Worm (Caenorhabditis elegans): ENCODE results near the gene pdha-1.

The pdha-1 gene

DNA sequence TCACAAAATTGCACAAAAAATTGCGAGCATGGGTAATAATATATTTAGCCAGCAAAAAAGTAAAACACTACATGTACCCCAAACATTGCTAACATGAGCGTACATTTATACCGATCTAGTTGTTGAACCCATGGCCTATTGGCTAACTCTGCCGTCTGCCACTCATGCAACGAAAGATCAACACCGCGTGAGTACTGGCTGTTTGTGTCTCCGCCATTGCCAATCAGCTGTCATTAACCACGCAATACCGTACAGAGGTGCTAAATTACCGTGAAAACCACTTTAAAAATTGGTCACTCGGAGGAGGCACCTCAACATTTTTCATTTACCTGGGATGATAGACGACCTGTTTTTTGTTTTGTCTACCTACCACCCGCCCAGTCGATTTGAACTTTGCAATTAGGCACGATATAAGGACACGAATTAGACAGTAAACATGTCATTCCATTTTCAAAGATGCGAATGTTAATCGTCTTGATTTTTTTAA lies 9.3 kb downstream of the pdha-1 start, which contains the start of gene K02C4.2 (continued):
- TF ChIP-seq dmd-4 (tag; optimal IDR thresholded peaks at IDR 0.05; ENCODE audit: borderline replicate concordance) (no peak), unc-55 (GFP tag; optimal IDR thresholded peaks at IDR 0.05) (no peak), pat-9 (tag; optimal IDR thresholded peaks at IDR 0.05) (peak; percentile 80), syd-9 (tag; optimal IDR thresholded peaks at IDR 0.05) (no peak), ceh-2 (tag; optimal IDR thresholded peaks at IDR 0.05) (peak; percentile 6), ama-1 (optimal IDR thresholded peaks at IDR 0.05) (no peak), ztf-16 (tag; optimal IDR thresholded peaks at IDR 0.05) (peak; percentile 67), ceh-31 (tag; optimal IDR thresholded peaks at IDR 0.05) (peak; percentile 10), pha-2 (tag; optimal IDR thresholded peaks at IDR 0.05) (peak; percentile 21), K02D7.2 (tag; optimal IDR thresholded peaks at IDR 0.05) (peak; percentile 5), ceh-34 (tag; optimal IDR thresholded peaks at IDR 0.05) (peak; percentile 52), ceh-48 (tag; optimal IDR thresholded peaks at IDR 0.05) (peak; percentile 17), ceh-30 (tag; optimal IDR thresholded peaks at IDR 0.05) (no peak), che-1 (tag; optimal IDR thresholded peaks at IDR 0.05) (peak; percentile 71), lin-11 (tag; optimal IDR thresholded peaks at IDR 0.05) (peak; percentile 49), tbx-7 (tag; optimal IDR thresholded peaks at IDR 0.05) (peak; percentile 9), hlh-6 (tag; optimal IDR thresholded peaks at IDR 0.05) (peak; percentile 76)

DNA sequence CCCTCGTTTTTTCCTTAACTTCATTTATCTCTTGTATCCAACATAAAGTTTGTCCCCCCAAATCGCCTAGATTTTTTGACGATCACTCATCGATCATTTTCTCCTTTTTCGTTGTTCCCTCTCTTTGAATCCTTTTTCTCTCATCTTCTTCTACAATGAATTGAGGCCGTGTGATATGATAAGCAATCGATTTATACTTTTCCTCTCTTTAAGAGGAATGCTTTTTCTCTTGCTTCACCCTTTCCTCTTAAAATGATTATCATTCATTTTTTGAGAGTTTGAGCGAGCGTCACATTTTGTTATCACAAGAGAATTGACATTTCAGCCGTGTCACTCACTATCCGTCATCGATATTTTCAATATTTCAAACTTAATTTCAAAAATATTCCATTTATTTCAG lies 12.0 kb downstream of the pdha-1 start, which contains the start of gene K02C4.5:
Gene K02C4.5, plus strand, starts transcription at position 395 of the 400 bp plus-strand sequence.
- TF ChIP-seq sox-2 (GFP tag; IDR thresholded peaks at IDR 0.05) (no peak), pha-2 (tag; optimal IDR thresholded peaks at IDR 0.05) (no peak), dmd-4 (tag; optimal IDR thresholded peaks at IDR 0.05; ENCODE audit: borderline replicate concordance) (no peak), K09A11.1 (tag; optimal IDR thresholded peaks at IDR 0.05; ENCODE audit: insufficient read depth) (no peak), che-1 (tag; optimal IDR thresholded peaks at IDR 0.05) (no peak), fkh-6 (tag; optimal IDR thresholded peaks at IDR 0.05) (no peak), sox-4 (tag; optimal IDR thresholded peaks at IDR 0.05) (no peak), ztf-16 (tag; optimal IDR thresholded peaks at IDR 0.05) (no peak), F13H6.1 (tag; optimal IDR thresholded peaks at IDR 0.05) (no peak), gmeb-2 (tag; optimal IDR thresholded peaks at IDR 0.05) (no peak)

DNA sequence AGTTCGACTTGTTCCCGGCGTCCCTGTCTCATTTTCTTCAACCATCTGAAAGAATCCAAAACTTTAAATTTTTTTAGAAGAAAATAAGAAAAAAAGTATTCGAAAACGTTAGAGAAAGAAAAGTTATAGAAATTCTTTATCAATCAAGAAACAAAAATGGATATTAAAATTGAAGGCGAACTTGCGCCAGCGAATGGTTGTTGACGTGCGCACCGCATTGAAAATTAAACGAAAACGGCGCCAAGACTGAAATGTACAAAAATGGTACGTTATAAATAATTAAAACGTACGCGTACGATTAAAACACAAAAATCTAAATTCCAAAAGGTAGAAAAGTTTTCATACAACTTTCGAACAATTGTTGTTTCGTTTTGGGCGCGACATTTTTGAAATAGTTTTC lies 20.7 kb downstream of the pdha-1 start, which contains the start of gene K02C4.3:
Gene K02C4.3, minus strand, starts transcription at position 51 of the 400 bp plus-strand sequence.
- TF ChIP-seq fkh-6 (tag; optimal IDR thresholded peaks at IDR 0.05), result no peak
- no peak for TF ChIP-seq mec-3 (tag; optimal IDR thresholded peaks at IDR 0.05; ENCODE audit: borderline replicate concordance)
- peak; percentile 0 for TF ChIP-seq elt-2 (tag; optimal IDR thresholded peaks at IDR 0.05)
- TF ChIP-seq pros-1 (tag; optimal IDR thresholded peaks at IDR 0.05), result no peak
- no peak for TF ChIP-seq pha-4 (tag; optimal IDR thresholded peaks at IDR 0.05)
- no peak for TF ChIP-seq tbx-2 (tag; optimal IDR thresholded peaks at IDR 0.05)
- no peak for TF ChIP-seq elt-4 (tag; optimal IDR thresholded peaks at IDR 0.05)
- no peak for TF ChIP-seq unc-86 (tag; optimal IDR thresholded peaks at IDR 0.05)
- no peak for TF ChIP-seq ztf-16 (tag; optimal IDR thresholded peaks at IDR 0.05)
- TF ChIP-seq unc-42 (tag; optimal IDR thresholded peaks at IDR 0.05), result peak; percentile 43
- TF ChIP-seq dve-1 (tag; optimal IDR thresholded peaks at IDR 0.05), result no peak
- no peak for TF ChIP-seq zip-5 (tag; optimal IDR thresholded peaks at IDR 0.05)
- no peak for TF ChIP-seq ets-4 (tag; optimal IDR thresholded peaks at IDR 0.05)
- peak; percentile 23 for TF ChIP-seq nfya-1 (tag; optimal IDR thresholded peaks at IDR 0.05)
- no peak for TF ChIP-seq ceh-45 (GFP tag; IDR thresholded peaks at IDR 0.05)
- no peak for TF ChIP-seq unc-3 (GFP tag; conservative IDR thresholded peaks at IDR 0.05)
- TF ChIP-seq unc-3 (tag; optimal IDR thresholded peaks at IDR 0.05), result no peak
- no peak for TF ChIP-seq nhr-232 (tag; optimal IDR thresholded peaks at IDR 0.05)
- no peak for TF ChIP-seq sdc-2 (tag; optimal IDR thresholded peaks at IDR 0.05)
- TF ChIP-seq pat-9 (tag; optimal IDR thresholded peaks at IDR 0.05), result no peak
- TF ChIP-seq eyg-1 (tag; optimal IDR thresholded peaks at IDR 0.05), result no peak
- peak; percentile 25 for TF ChIP-seq ceh-31 (tag; optimal IDR thresholded peaks at IDR 0.05)
- no peak for TF ChIP-seq lim-6 (tag; optimal IDR thresholded peaks at IDR 0.05)
- no peak for TF ChIP-seq hlh-30 (tag; optimal IDR thresholded peaks at IDR 0.05; ENCODE audit: insufficient read depth)
